Fruit fly (Drosophila melanogaster) whole organism, embryonic: ENCODE results near the gene CG42726.

Source experiments
- Awh ChIP-seq: fragments of 200-800 bp; sonication (Bioruptor generic); IDR thresholded peaks from 2 replicates; pipeline ENCODE4, ENCODE4 v1.3.6; 2022; ENCODE audit warnings: missing biosample characterization, missing genetic modification characterization
- B-H1 ChIP-seq: fragments of 200-800 bp; sonication (Bioruptor generic); IDR thresholded peaks from 3 replicates; pipeline ENCODE4 v1.3.6; 2022; ENCODE audit warnings: missing biosample characterization, missing genetic modification characterization
- BtbVII ChIP-seq: fragments of 200-800 bp; sonication (Bioruptor generic); optimal IDR thresholded peaks from 3 replicates; lab custom pipeline; 2017; ENCODE audit warnings: missing biosample characterization, mild to moderate bottlenecking, missing genetic modification characterization
- CG10209 ChIP-seq: fragments of 200-800 bp; sonication (Bioruptor generic); optimal IDR thresholded peaks from 3 replicates; lab custom pipeline; 2017; ENCODE audit warnings: missing biosample characterization, mild to moderate bottlenecking, missing genetic modification characterization, missing genetic modification reagents
- CG10274 ChIP-seq: fragments of 200-800 bp; sonication (Bioruptor generic); optimal IDR thresholded peaks from 3 replicates; lab custom pipeline; 2017; ENCODE audit warnings: missing biosample characterization, mild to moderate bottlenecking, missing genetic modification characterization
- CG10366 ChIP-seq: fragments of 200-800 bp; sonication (Bioruptor generic); IDR thresholded peaks from 2 replicates; pipeline ENCODE4 v1.3.6; 2022; ENCODE audit warnings: missing biosample characterization, missing genetic modification characterization
- CG10565 ChIP-seq: fragments of 200-800 bp; sonication (Bioruptor generic); optimal IDR thresholded peaks from 3 replicates; lab custom pipeline; 2016; ENCODE audit warnings: missing biosample characterization, mild to moderate bottlenecking, missing genetic modification characterization
- CG10979 ChIP-seq: fragments of 200-800 bp; sonication (Bioruptor generic); optimal IDR thresholded peaks from 2 replicates; lab custom pipeline; 2018; ENCODE audit warnings: missing biosample characterization, mild to moderate bottlenecking, missing genetic modification characterization, moderate library complexity
- CG11085 ChIP-seq: fragments of 200-800 bp; sonication (Bioruptor generic); IDR thresholded peaks from 2 replicates; pipeline ENCODE4 v1.3.6; 2022; ENCODE audit warnings: missing biosample characterization, missing genetic modification characterization
- CG12071 ChIP-seq: fragments of 200-800 bp; sonication (Bioruptor generic); optimal IDR thresholded peaks from 3 replicates; lab custom pipeline; 2018; ENCODE audit warnings: missing biosample characterization, mild to moderate bottlenecking, missing genetic modification characterization
- CG17359 ChIP-seq: fragments of 200-800 bp; sonication (Bioruptor generic); optimal IDR thresholded peaks from 3 replicates; lab custom pipeline; 2018; ENCODE audit warnings: missing biosample characterization, mild to moderate bottlenecking, missing genetic modification characterization, moderate library complexity
- CG17912 ChIP-seq: fragments of 200-800 bp; sonication (Bioruptor generic); optimal IDR thresholded peaks from 2 replicates; lab custom pipeline; 2018; ENCODE audit warnings: missing biosample characterization, mild to moderate bottlenecking, missing genetic modification characterization
- CG30020 ChIP-seq: fragments of 200-800 bp; optimal IDR thresholded peaks from 2 replicates; lab custom pipeline; 2019; ENCODE audit warnings: missing biosample characterization, mild to moderate bottlenecking, missing genetic modification characterization, moderate library complexity
- CG3065 ChIP-seq: fragments of 200-800 bp; sonication (Bioruptor generic); optimal IDR thresholded peaks from 2 replicates; lab custom pipeline; 2016; ENCODE audit warnings: missing biosample characterization, missing genetic modification characterization
- CG33213 ChIP-seq: fragments of 200-800 bp; sonication (Bioruptor generic); optimal IDR thresholded peaks from 3 replicates; lab custom pipeline; 2016; ENCODE audit warnings: missing biosample characterization, missing genetic modification characterization
- CG42726 ChIP-seq: fragments of 200-800 bp; sonication (Bioruptor generic); IDR thresholded peaks from 2 replicates; pipeline ENCODE4 v1.3.6; 2022; ENCODE audit warnings: missing biosample characterization, missing genetic modification characterization; ENCODE audit not compliant: partially characterized antibody
- CG8388 ChIP-seq: fragments of 200-800 bp; sonication (Bioruptor generic); optimal IDR thresholded peaks from 2 replicates; lab custom pipeline; 2019; ENCODE audit warnings: missing biosample characterization, mild to moderate bottlenecking, missing genetic modification characterization, moderate library complexity
- Camta ChIP-seq: fragments of 200-800 bp; sonication (Bioruptor generic); optimal IDR thresholded peaks from 2 replicates; lab custom pipeline; 2016; ENCODE audit warnings: missing biosample characterization, missing genetic modification characterization
- D19A ChIP-seq: fragments of 200-800 bp; optimal IDR thresholded peaks from 3 replicates; lab custom pipeline; 2019; ENCODE audit warnings: missing biosample characterization, mild to moderate bottlenecking, missing genetic modification characterization, moderate library complexity
- Dbx ChIP-seq: fragments of 200-800 bp; sonication (Bioruptor generic); IDR thresholded peaks from 3 replicates; pipeline ENCODE4 v1.3.6; 2022; ENCODE audit warnings: missing biosample characterization, missing genetic modification characterization
- H2.0 ChIP-seq: fragments of 200-800 bp; sonication (Bioruptor generic); IDR thresholded peaks from 2 replicates; pipeline ENCODE4 v1.3.6; 2022; ENCODE audit warnings: missing biosample characterization, missing genetic modification characterization
- Lhr ChIP-seq: fragments of 200-800 bp; sonication (Bioruptor generic); optimal IDR thresholded peaks from 3 replicates; lab custom pipeline; 2017; ENCODE audit warnings: mild to moderate bottlenecking, missing biosample characterization, missing genetic modification reagents, missing genetic modification characterization
- Myb ChIP-seq: fragments of 200-800 bp; sonication (Bioruptor generic); optimal IDR thresholded peaks from 2 replicates; lab custom pipeline; 2016; ENCODE audit warnings: missing biosample characterization, missing genetic modification characterization
- NC2α ChIP-seq: fragments of 200-800 bp; sonication (Bioruptor generic); optimal IDR thresholded peaks from 2 replicates; lab custom pipeline; 2016; ENCODE audit warnings: missing biosample characterization, missing genetic modification characterization
- Nf-YC ChIP-seq: fragments of 200-800 bp; optimal IDR thresholded peaks from 3 replicates; lab custom pipeline; 2019; ENCODE audit warnings: missing biosample characterization, mild to moderate bottlenecking, missing genetic modification characterization, moderate library complexity
- Scr ChIP-seq: fragments of 200-800 bp; sonication (Bioruptor generic); IDR thresholded peaks from 2 replicates; pipeline ENCODE4 v1.3.6; 2022; ENCODE audit warnings: missing biosample characterization, missing genetic modification characterization; ENCODE audit not compliant: partially characterized antibody
- Spps ChIP-seq: fragments of 200-800 bp; sonication (Bioruptor generic); optimal IDR thresholded peaks from 2 replicates; lab custom pipeline; 2018; ENCODE audit warnings: missing biosample characterization, mild to moderate bottlenecking, missing genetic modification characterization
- TFAM ChIP-seq: fragments of 200-800 bp; sonication (Bioruptor generic); optimal IDR thresholded peaks from 2 replicates; lab custom pipeline; 2017; ENCODE audit warnings: missing biosample characterization, missing genetic modification characterization, inconsistent platforms
- ac ChIP-seq: fragments of 200-800 bp; sonication (Bioruptor generic); optimal IDR thresholded peaks from 3 replicates; lab custom pipeline; 2017; ENCODE audit warnings: missing biosample characterization, mild to moderate bottlenecking, missing genetic modification characterization
- ase ChIP-seq: fragments of 200-800 bp; sonication (Bioruptor generic); IDR thresholded peaks from 3 replicates; pipeline ENCODE4 v1.3.6; 2022; ENCODE audit warnings: missing biosample characterization, missing genetic modification characterization
- ash1 ChIP-seq: fragments of 200-800 bp; sonication (Bioruptor generic); optimal IDR thresholded peaks from 2 replicates; lab custom pipeline; 2018; ENCODE audit warnings: missing biosample characterization, mild to moderate bottlenecking, missing genetic modification characterization
- br ChIP-seq: fragments of >200 bp; optimal IDR thresholded peaks from 2 replicates; lab custom pipeline; 2017
- chm ChIP-seq: fragments of 200-800 bp; sonication (Bioruptor generic); IDR thresholded peaks from 2 replicates; pipeline ENCODE4 v1.3.6; 2022; ENCODE audit warnings: missing biosample characterization, missing genetic modification characterization
- chn ChIP-seq: fragments of 200-800 bp; sonication (Bioruptor generic); optimal IDR thresholded peaks from 2 replicates; lab custom pipeline; 2016; ENCODE audit warnings: missing biosample characterization, missing genetic modification characterization
- dpn ChIP-seq, 2 experiments: fragments of 200-800 bp; sonication (Bioruptor generic); optimal IDR thresholded peaks; 3 replicates each; lab custom pipeline; 2016; ENCODE audit warnings: missing biosample characterization in 2 of 2, missing genetic modification characterization in 2 of 2
- esg ChIP-seq: fragments of 200-800 bp; sonication (Bioruptor generic); conservative IDR thresholded peaks from 2 replicates; pipeline ENCODE4 v1.3.6; 2022; ENCODE audit warnings: missing biosample characterization, missing genetic modification characterization
- eve ChIP-seq, 2 experiments: fragments of >200 bp; optimal IDR thresholded peaks; 2 replicates each; lab custom pipeline; 2017; ENCODE audit warnings: missing biosample characterization in 2 of 2, missing genetic modification characterization in 2 of 2
- fru ChIP-seq: fragments of >200 bp; optimal IDR thresholded peaks from 2 replicates; lab custom pipeline; 2017
- gcm ChIP-seq: fragments of 200-800 bp; sonication (Bioruptor generic); optimal IDR thresholded peaks from 2 replicates; lab custom pipeline; 2019; ENCODE audit warnings: missing biosample characterization, mild to moderate bottlenecking, missing genetic modification characterization, moderate library complexity
- gro ChIP-seq: fragments of 200-800 bp; sonication (Bioruptor generic); optimal IDR thresholded peaks from 2 replicates; lab custom pipeline; 2016; ENCODE audit warnings: missing biosample characterization, missing genetic modification characterization
- hbn ChIP-seq: fragments of 200-800 bp; sonication (Bioruptor generic); IDR thresholded peaks from 2 replicates; pipeline ENCODE4 v1.3.6; 2022; ENCODE audit warnings: missing biosample characterization, missing genetic modification characterization; ENCODE audit not compliant: partially characterized antibody
- inv ChIP-seq: fragments of 200-800 bp; sonication (Bioruptor generic); IDR thresholded peaks from 2 replicates; pipeline ENCODE4 v1.3.6; 2022; ENCODE audit warnings: missing biosample characterization, missing genetic modification characterization; ENCODE audit not compliant: partially characterized antibody
- lilli ChIP-seq: fragments of 200-800 bp; sonication (Bioruptor generic); optimal IDR thresholded peaks from 3 replicates; lab custom pipeline; 2016; ENCODE audit warnings: missing biosample characterization, missing genetic modification characterization
- mld ChIP-seq: fragments of 200-800 bp; sonication (Bioruptor generic); IDR thresholded peaks from 3 replicates; pipeline ENCODE4 v1.3.6; 2022; ENCODE audit warnings: missing biosample characterization, missing genetic modification characterization; ENCODE audit not compliant: partially characterized antibody
- pros ChIP-seq: fragments of 200-800 bp; sonication (Bioruptor generic); optimal IDR thresholded peaks from 3 replicates; lab custom pipeline; 2019; ENCODE audit warnings: missing biosample characterization, mild to moderate bottlenecking, missing genetic modification characterization, moderate library complexity
- psq ChIP-seq: fragments of 200-800 bp; sonication (Bioruptor generic); optimal IDR thresholded peaks from 2 replicates; lab custom pipeline; 2017; ENCODE audit warnings: missing biosample characterization, missing genetic modification characterization
- sc ChIP-seq, 3 experiments: fragments of >200 bp in 2 of 3; fragments of 200-800 bp in 1 of 3; sonication (Bioruptor generic) in 1 of 3; optimal IDR thresholded peaks; 2 replicates in 2 of 3; 3 replicates in 1 of 3; lab custom pipeline; 2017; ENCODE audit warnings: mild to moderate bottlenecking in 1 of 3, missing biosample characterization in 1 of 3, missing genetic modification characterization in 1 of 3, missing genetic modification reagents in 1 of 3
- sisA ChIP-seq: fragments of 200-800 bp; sonication (Bioruptor generic); IDR thresholded peaks from 2 replicates; pipeline ENCODE4 v1.3.6; 2022; ENCODE audit warnings: missing biosample characterization, missing genetic modification characterization
- slou ChIP-seq: fragments of 200-800 bp; sonication (Bioruptor generic); optimal IDR thresholded peaks from 3 replicates; lab custom pipeline; 2016; ENCODE audit warnings: missing biosample characterization, missing genetic modification characterization
- tin ChIP-seq: fragments of 200-800 bp; sonication (Bioruptor generic); optimal IDR thresholded peaks from 3 replicates; lab custom pipeline; 2016; ENCODE audit warnings: missing biosample characterization, missing genetic modification characterization
- zf30C ChIP-seq: fragments of 200-800 bp; sonication (Bioruptor generic); optimal IDR thresholded peaks from 3 replicates; lab custom pipeline; 2018; ENCODE audit warnings: missing biosample characterization, mild to moderate bottlenecking, missing genetic modification characterization

Gene CG42726

dm6 chr3R:15371833-15372232 is 24.0 kb downstream of the CG42726 start, which contains the start of the genes Ccm3 and CG6136 (continued):
- no peak for TF ChIP-seq slou (GFP tag; lab: Kevin White, UChicago)
- no peak for TF ChIP-seq fru (lab: Kevin White, UChicago)
- TF ChIP-seq CG8388 (GFP tag; lab: Kevin White, UChicago): no peak
- TF ChIP-seq CG33213 (GFP tag; lab: Kevin White, UChicago): no peak
- no peak for TF ChIP-seq zf30C (GFP tag; lab: Kevin White, UChicago)
- no peak for TF ChIP-seq ash1 (GFP tag; lab: Kevin White, UChicago)
- no peak for TF ChIP-seq BtbVII (GFP tag; lab: Kevin White, UChicago)
- peak; percentile 19 for TF ChIP-seq CG30020 (tag; lab: Kevin White, UChicago)
- peak; percentile 64 for TF ChIP-seq Myb (GFP tag; lab: Kevin White, UChicago)
- TF ChIP-seq sisA: 0 out of 2 replicates have a peak, but pooled peaks have one; percentile 12
- peak; percentile 87 for TF ChIP-seq mld (GFP tag; lab: Robert Waterston, UW)
- TF ChIP-seq NC2α (GFP tag; lab: Kevin White, UChicago): no peak
- TF ChIP-seq CG10274 (GFP tag; lab: Kevin White, UChicago): no peak
- TF ChIP-seq Nf-YC (tag; lab: Kevin White, UChicago): peak; percentile 46
- TF ChIP-seq CG10209 (GFP tag; lab: Kevin White, UChicago): no peak
- peak; percentile 75 for TF ChIP-seq Dbx (GFP tag; lab: Robert Waterston, UW)
- TF ChIP-seq TFAM: no peak
- peak; percentile 54; the same call in 1 of the 2 replicates for TF ChIP-seq chm
- no peak for TF ChIP-seq CG17359 (tag; lab: Kevin White, UChicago)
- TF ChIP-seq B-H1: no peak
- TF ChIP-seq sc (optimal IDR thresholded peaks at IDR 0.05; lab: Kevin White, UChicago): no peak
- TF ChIP-seq sc (GFP tag; optimal IDR thresholded peaks at IDR 0.05; lab: Kevin White, UChicago): no peak
- no peak for TF ChIP-seq CG11085 (GFP tag; lab: Robert Waterston, UW)
- peak; percentile 54 to 55 for TF ChIP-seq dpn (GFP tag; optimal IDR thresholded peaks at IDR 0.05; lab: Kevin White, UChicago)
- TF ChIP-seq psq (GFP tag; lab: Kevin White, UChicago): no peak
- TF ChIP-seq tin (GFP tag; lab: Kevin White, UChicago): peak; percentile 7
- no peak for TF ChIP-seq Camta (GFP tag; lab: Kevin White, UChicago)
- TF ChIP-seq gro (GFP tag; lab: Kevin White, UChicago): peak; percentile 78
- no peak for TF ChIP-seq D19A
- peak; percentile 89; the same call in 1 of the 2 replicates for TF ChIP-seq CG42726 (GFP tag; lab: Robert Waterston, UW)
- TF ChIP-seq hbn (GFP tag; lab: Robert Waterston, UW): peak; percentile 89
- TF ChIP-seq CG10979 (tag; lab: Kevin White, UChicago): peak; percentile 36
- no peak for TF ChIP-seq Awh
- no peak for TF ChIP-seq Lhr
- no peak for TF ChIP-seq eve (GFP tag; optimal IDR thresholded peaks at IDR 0.05; lab: Kevin White, UChicago)
- no peak for TF ChIP-seq Spps (tag; lab: Kevin White, UChicago)
- TF ChIP-seq CG3065 (GFP tag; lab: Kevin White, UChicago): no peak
- TF ChIP-seq CG10366 (GFP tag; lab: Robert Waterston, UW): peak; percentile 23; the same call in 1 of the 2 replicates
- TF ChIP-seq chn (GFP tag; lab: Kevin White, UChicago): peak; percentile 17
- TF ChIP-seq Scr (GFP tag; lab: Robert Waterston, UW): peak; percentile 91
- TF ChIP-seq ase (GFP tag; lab: Robert Waterston, UW): no peak
- TF ChIP-seq H2.0 (GFP tag; lab: Robert Waterston, UW): peak; percentile 24
- TF ChIP-seq lilli (GFP tag; lab: Kevin White, UChicago): peak; percentile 52
- no peak for TF ChIP-seq CG17912 (GFP tag; lab: Kevin White, UChicago)
- TF ChIP-seq CG12071: no peak
- TF ChIP-seq inv (GFP tag; lab: Robert Waterston, UW): peak; percentile 81
- no peak for TF ChIP-seq pros
- TF ChIP-seq esg (GFP tag; lab: Robert Waterston, UW): no peak
- no peak for TF ChIP-seq br (lab: Kevin White, UChicago)
- TF ChIP-seq CG10565: no peak
- no peak for TF ChIP-seq ac (GFP tag; lab: Kevin White, UChicago)
- peak; percentile 27 for TF ChIP-seq gcm
